Fruit fly (Drosophila melanogaster): ENCODE measurements around the gene CG17110.

- TF ChIP-seq Hr78 (GFP tag; optimal IDR thresholded peaks at IDR 0.05), result no peak
- no peak for TF ChIP-seq br (GFP tag; optimal IDR thresholded peaks at IDR 0.05)
- TF ChIP-seq Abd-B (GFP tag; optimal IDR thresholded peaks at IDR 0.05), result no peak
These were observed 43.3 kb upstream of the CG17110 start, which contains the start of gene CG17121 for dm6 chr3R:23048089-23048689.

Measured in whole organism, wandering third instar larva.